Fruit fly (Drosophila melanogaster): ENCODE results near the gene Jhbp2.

dm6 chr3R:4994659-4995058 is 33.5 kb upstream of the Jhbp2 start:
- TF ChIP-seq Clk (GFP tag; optimal IDR thresholded peaks at IDR 0.05) (no peak), CG14711 (tag; optimal IDR thresholded peaks at IDR 0.05) (no peak), CG12768 (GFP tag; optimal IDR thresholded peaks at IDR 0.05) (no peak), cnc (optimal IDR thresholded peaks at IDR 0.05) (no peak), toe (GFP tag; optimal IDR thresholded peaks at IDR 0.05) (no peak), CG1620 (GFP tag; optimal IDR thresholded peaks at IDR 0.05) (no peak), bab1 (GFP tag; optimal IDR thresholded peaks at IDR 0.05) (no peak), Crg-1 (GFP tag; optimal IDR thresholded peaks at IDR 0.05) (no peak), ovo (GFP tag; optimal IDR thresholded peaks at IDR 0.05) (no peak)

Data from whole organism, adult.